Worm (Caenorhabditis elegans): ENCODE results near the gene T20B12.7.
"Not testable (repeated sequence)": the region's sequence is repeated elsewhere in the genome, so short reads cannot be mapped to it uniquely, and the experiment has no call there.

DNA sequence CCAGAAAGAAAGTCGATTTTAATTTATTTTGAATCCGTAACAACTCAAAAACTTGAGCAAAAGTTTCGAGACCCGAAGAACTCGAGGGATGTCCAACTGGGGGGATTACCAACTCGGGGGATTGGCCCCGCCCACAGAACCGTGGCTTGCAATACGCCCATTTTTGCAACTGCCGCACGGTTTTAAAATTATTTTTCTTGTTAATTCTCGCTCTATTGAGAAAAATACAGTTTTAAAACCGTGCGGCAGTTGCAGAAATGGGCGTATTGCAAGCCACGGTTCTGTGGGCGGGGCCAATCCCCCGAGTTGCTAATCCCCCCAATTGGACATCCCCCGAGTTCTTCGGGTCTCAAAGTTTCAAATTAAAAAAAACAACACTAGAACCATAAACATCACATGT is 7.7 kb upstream of the T20B12.7 start:
- TF ChIP-seq aly-1 (tag; optimal IDR thresholded peaks at IDR 0.05); hmbx-1 (tag; optimal IDR thresholded peaks at IDR 0.05); tbx-11 (GFP tag; IDR thresholded peaks at IDR 0.05); ama-1 (optimal IDR thresholded peaks at IDR 0.05); scrt-1 (GFP tag; IDR thresholded peaks at IDR 0.05); ets-7 (tag; optimal IDR thresholded peaks at IDR 0.05); hnd-1 (tag; optimal IDR thresholded peaks at IDR 0.05); hmg-4 (GFP tag; optimal IDR thresholded peaks at IDR 0.05); flt-1 (GFP tag; IDR thresholded peaks at IDR 0.05); ceh-36 (tag; optimal IDR thresholded peaks at IDR 0.05): not testable (repeated sequence)
- TF ChIP-seq pes-1 (GFP tag; IDR thresholded peaks at IDR 0.05): peak; percentile 44; the same call in 1 of the 2 replicates
